Fruit fly (Drosophila melanogaster) whole organism, wandering third instar larva: ENCODE results near the gene ATPsynbetaL.

Experiments
- Abd-B ChIP-seq: fragments of >200 bp; optimal IDR thresholded peaks from 2 replicates; lab custom pipeline; 2017; ENCODE audit warnings: missing biosample characterization, missing genetic modification characterization
- CG32264 ChIP-seq: fragments of 200-800 bp; sonication (Bioruptor generic); optimal IDR thresholded peaks from 2 replicates; lab custom pipeline; 2016; ENCODE audit warnings: missing biosample characterization, missing genetic modification characterization
- CG9705 ChIP-seq: fragments of 200-800 bp; sonication (Bioruptor generic); optimal IDR thresholded peaks from 2 replicates; lab custom pipeline; 2018; ENCODE audit warnings: missing biosample characterization, mild to moderate bottlenecking, missing genetic modification characterization
- CrebA ChIP-seq: fragments of 200-800 bp; sonication (Bioruptor generic); optimal IDR thresholded peaks from 2 replicates; lab custom pipeline; 2016; ENCODE audit warnings: missing biosample characterization, mild to moderate bottlenecking, missing genetic modification characterization, borderline replicate concordance
- Dfd ChIP-seq: fragments of >200 bp; optimal IDR thresholded peaks from 2 replicates; lab custom pipeline; 2017; ENCODE audit warnings: missing biosample characterization, missing genetic modification characterization
- Dif ChIP-seq: fragments of 200-275, 200-300 bp; sonication (Bioruptor generic); optimal IDR thresholded peaks from 2 replicates; lab custom pipeline; 2018; ENCODE audit warnings: missing biosample characterization, missing genetic modification characterization; ENCODE audit not compliant: partially characterized antibody
- GATAd ChIP-seq: sonication (Bioruptor generic); optimal IDR thresholded peaks from 2 replicates; lab custom pipeline; 2016; ENCODE audit warnings: missing biosample characterization, missing genetic modification characterization
- HLH106 ChIP-seq: fragments of 200-800 bp; optimal IDR thresholded peaks from 3 replicates; lab custom pipeline; 2019; ENCODE audit warnings: missing biosample characterization, mild to moderate bottlenecking, missing genetic modification characterization, moderate library complexity
- Hnf4 ChIP-seq: fragments of 200-800 bp; sonication (Bioruptor generic); optimal IDR thresholded peaks from 2 replicates; lab custom pipeline; 2016; ENCODE audit warnings: missing biosample characterization, mild to moderate bottlenecking, missing genetic modification characterization
- Hr78 ChIP-seq: fragments of >200 bp; optimal IDR thresholded peaks from 2 replicates; lab custom pipeline; 2017; ENCODE audit warnings: missing biosample characterization, missing genetic modification characterization
- Hr83 ChIP-seq: fragments of 200-300 bp; sonication (Bioruptor generic); optimal IDR thresholded peaks from 2 replicates; lab custom pipeline; 2016; ENCODE audit warnings: missing biosample characterization, mild to moderate bottlenecking, missing genetic modification characterization, moderate library complexity; ENCODE audit not compliant: poor library complexity, severe bottlenecking
- Jra ChIP-seq: sonication (Bioruptor generic); optimal IDR thresholded peaks from 2 replicates; lab custom pipeline; 2016; ENCODE audit warnings: missing biosample characterization, missing genetic modification characterization
- Mio ChIP-seq: sonication (Bioruptor generic); optimal IDR thresholded peaks from 2 replicates; lab custom pipeline; 2016; ENCODE audit warnings: missing biosample characterization, missing genetic modification characterization
- Myc ChIP-seq: fragments of >200 bp; optimal IDR thresholded peaks from 2 replicates; lab custom pipeline; 2017
- N ChIP-seq: fragments of >200 bp; optimal IDR thresholded peaks from 2 replicates; lab custom pipeline; 2018; ENCODE audit warnings: missing biosample characterization, missing external identifiers, missing genetic modification characterization
- OdsH ChIP-seq: fragments of 200-800 bp; sonication (Bioruptor generic); optimal IDR thresholded peaks from 2 replicates; lab custom pipeline; 2016; ENCODE audit warnings: missing biosample characterization, mild to moderate bottlenecking, missing genetic modification characterization
- Rel ChIP-seq, 2 experiments: fragments of 200-800 bp; sonication (Bioruptor generic) in 1 of 2; optimal IDR thresholded peaks; 2 replicates in 1 of 2; 3 replicates in 1 of 2; lab custom pipeline; 2016 to 2019; ENCODE audit warnings: mild to moderate bottlenecking in 2 of 2, missing biosample characterization in 2 of 2, missing genetic modification characterization in 2 of 2, moderate library complexity in 1 of 2
- Sp1 ChIP-seq: fragments of 200-800 bp; sonication (Bioruptor generic); optimal IDR thresholded peaks from 3 replicates; lab custom pipeline; 2019; ENCODE audit warnings: missing biosample characterization, mild to moderate bottlenecking, missing genetic modification characterization, moderate library complexity
- Vsx2 ChIP-seq: fragments of 200-300, 225-300 bp; sonication (Bioruptor generic); optimal IDR thresholded peaks from 2 replicates; lab custom pipeline; 2018; ENCODE audit warnings: missing biosample characterization, missing genetic modification characterization; ENCODE audit not compliant: partially characterized antibody
- br ChIP-seq: fragments of 200-800 bp; sonication (Bioruptor generic); optimal IDR thresholded peaks from 2 replicates; lab custom pipeline; 2016; ENCODE audit warnings: missing biosample characterization, missing genetic modification characterization
- brk ChIP-seq: fragments of 200-800 bp; sonication (Bioruptor generic); optimal IDR thresholded peaks from 2 replicates; lab custom pipeline; 2016; ENCODE audit warnings: missing biosample characterization, mild to moderate bottlenecking, missing genetic modification characterization
- dl ChIP-seq, 2 experiments: fragments of 175-275, 200-275 bp in 1 of 2; fragments of 200-275 bp in 1 of 2; sonication (Bioruptor generic); optimal IDR thresholded peaks; lab custom pipeline; 2018; ENCODE audit warnings: mild to moderate bottlenecking in 2 of 2, missing biosample characterization in 2 of 2, missing genetic modification characterization in 2 of 2, moderate library complexity in 2 of 2; ENCODE audit not compliant: partially characterized antibody in 2 of 2, insufficient read depth in 1 of 2
- dmrt93B ChIP-seq: fragments of 200-800 bp; sonication (Bioruptor generic); optimal IDR thresholded peaks from 2 replicates; lab custom pipeline; 2018; ENCODE audit warnings: missing biosample characterization, mild to moderate bottlenecking, missing genetic modification characterization
- dsf ChIP-seq: sonication (Bioruptor generic); optimal IDR thresholded peaks from 2 replicates; lab custom pipeline; 2016; ENCODE audit warnings: missing biosample characterization, missing genetic modification characterization, borderline replicate concordance
- ey ChIP-seq: fragments of 200-800 bp; sonication (Bioruptor generic); optimal IDR thresholded peaks from 2 replicates; lab custom pipeline; 2016; ENCODE audit warnings: missing biosample characterization, missing genetic modification characterization
- foxo ChIP-seq, 2 experiments: fragments of 200-800 bp; sonication (Bioruptor generic); optimal IDR thresholded peaks; 2 replicates in 1 of 2; 3 replicates in 1 of 2; lab custom pipeline; 2016 to 2017; ENCODE audit warnings: missing biosample characterization in 2 of 2, missing genetic modification characterization in 2 of 2
- fru ChIP-seq: fragments of 200-800 bp; sonication (Bioruptor generic); optimal IDR thresholded peaks from 3 replicates; lab custom pipeline; 2016; ENCODE audit warnings: missing biosample characterization, mild to moderate bottlenecking, missing genetic modification characterization
- h ChIP-seq: fragments of 200-800 bp; sonication (Bioruptor generic); optimal IDR thresholded peaks from 3 replicates; lab custom pipeline; 2016; ENCODE audit warnings: missing biosample characterization, mild to moderate bottlenecking, missing genetic modification characterization
- jim ChIP-seq: fragments of 175-275, 200-325 bp; sonication (Bioruptor generic); optimal IDR thresholded peaks from 2 replicates; lab custom pipeline; 2016; ENCODE audit warnings: missing biosample characterization, mild to moderate bottlenecking, missing genetic modification characterization
- lola ChIP-seq: fragments of >200 bp; optimal IDR thresholded peaks from 2 replicates; lab custom pipeline; 2017; ENCODE audit warnings: missing biosample characterization, missing genetic modification characterization
- pan ChIP-seq: fragments of >200 bp; optimal IDR thresholded peaks from 2 replicates; lab custom pipeline; 2017
- psq ChIP-seq: fragments of 200-800 bp; sonication (Bioruptor generic); optimal IDR thresholded peaks from 3 replicates; lab custom pipeline; 2017; ENCODE audit warnings: missing biosample characterization, mild to moderate bottlenecking, missing genetic modification characterization, moderate library complexity
- rgr ChIP-seq: fragments of 200-800 bp; sonication (Bioruptor generic); optimal IDR thresholded peaks from 3 replicates; lab custom pipeline; 2016; ENCODE audit warnings: missing biosample characterization, mild to moderate bottlenecking, missing genetic modification characterization
- sage ChIP-seq: fragments of 200-800 bp; sonication (Bioruptor generic); optimal IDR thresholded peaks from 2 replicates; lab custom pipeline; 2016; ENCODE audit warnings: missing biosample characterization, mild to moderate bottlenecking, missing genetic modification characterization
- sv ChIP-seq: fragments of 200-800 bp; sonication (Bioruptor generic); optimal IDR thresholded peaks from 3 replicates; lab custom pipeline; 2016; ENCODE audit warnings: missing biosample characterization, missing genetic modification characterization
- tai ChIP-seq: sonication (Bioruptor generic); optimal IDR thresholded peaks from 2 replicates; lab custom pipeline; 2016; ENCODE audit warnings: missing biosample characterization, missing genetic modification characterization
- usp ChIP-seq: fragments of >200 bp; optimal IDR thresholded peaks from 2 replicates; lab custom pipeline; 2017; ENCODE audit warnings: missing biosample characterization, missing genetic modification characterization
- woc ChIP-seq: sonication (Bioruptor generic); optimal IDR thresholded peaks from 2 replicates; lab custom pipeline; 2016; ENCODE audit warnings: missing biosample characterization, mild to moderate bottlenecking, missing genetic modification characterization

Gene ATPsynbetaL

dm6 chr3L:16097393-16097884 is at the start of gene ATPsynbetaL, which contains the start of gene CG13074:
ATPsynbetaL (plus strand) TSS chr3L:16097834.
CG13074 (minus strand) TSS chr3L:16097493.
- TF ChIP-seq tai (GFP tag; lab: Kevin White, UChicago) (no peak), sv (no peak), Hnf4 (GFP tag; lab: Kevin White, UChicago) (no peak), CG32264 (GFP tag; lab: Kevin White, UChicago) (no peak), HLH106 (no peak), rgr (no peak), lola (no peak), fru (GFP tag; lab: Kevin White, UChicago) (no peak), Mio (no peak), Sp1 (GFP tag; lab: Kevin White, UChicago) (no peak)
- TF ChIP-seq, all 38 proteins: peak for 0

- no peak for TF ChIP-seq Dif (GFP tag; lab: Kevin White, UChicago)
- no peak for TF ChIP-seq Myc (lab: Kevin White, UChicago)
- peak; percentile 61 for TF ChIP-seq fru (GFP tag; lab: Kevin White, UChicago)
- TF ChIP-seq dsf = no peak
- TF ChIP-seq Rel (GFP tag; optimal IDR thresholded peaks at IDR 0.05; lab: Kevin White, UChicago) = no peak
- peak; percentile 22 for TF ChIP-seq Rel (tag; optimal IDR thresholded peaks at IDR 0.05; lab: Kevin White, UChicago)
- TF ChIP-seq GATAd (GFP tag; lab: Kevin White, UChicago) = no peak
- TF ChIP-seq CrebA (GFP tag; lab: Kevin White, UChicago) = no peak
- TF ChIP-seq HLH106 = peak; percentile 67
- peak; percentile 62 for TF ChIP-seq rgr
- peak; percentile 74 for TF ChIP-seq br (GFP tag; lab: Kevin White, UChicago)
- peak; percentile 60 for TF ChIP-seq Sp1 (GFP tag; lab: Kevin White, UChicago)
- peak in 1 of 2 experiments; percentile 75 for TF ChIP-seq foxo (GFP tag; optimal IDR thresholded peaks at IDR 0.05; lab: Kevin White, UChicago)
- TF ChIP-seq jim (GFP tag; lab: Kevin White, UChicago) = no peak
- peak; percentile 44 for TF ChIP-seq CG32264 (GFP tag; lab: Kevin White, UChicago)
- TF ChIP-seq tai (GFP tag; lab: Kevin White, UChicago) = no peak
- peak; percentile 13 for TF ChIP-seq dmrt93B (GFP tag; lab: Kevin White, UChicago)
- peak; percentile 75 for TF ChIP-seq h (GFP tag; lab: Kevin White, UChicago)
- no peak for TF ChIP-seq Hr78 (GFP tag; lab: Kevin White, UChicago)
- TF ChIP-seq Vsx2 (GFP tag; lab: Kevin White, UChicago) = no peak
- TF ChIP-seq lola = no peak
- TF ChIP-seq Hr83 (GFP tag; lab: Kevin White, UChicago) = no peak
- TF ChIP-seq ey (GFP tag; lab: Kevin White, UChicago) = peak; percentile 67
- no peak for TF ChIP-seq Mio
- TF ChIP-seq Abd-B (GFP tag; lab: Kevin White, UChicago) = no peak
- TF ChIP-seq sage (GFP tag; lab: Kevin White, UChicago) = no peak
- TF ChIP-seq sv = no peak
- TF ChIP-seq Hnf4 (GFP tag; lab: Kevin White, UChicago) = peak; percentile 54
- no peak for TF ChIP-seq dl (GFP tag; optimal IDR thresholded peaks at IDR 0.05; lab: Kevin White, UChicago; ENCODE audit: insufficient read depth in 1 of 2, partially characterized antibody in 2 of 2)
- TF ChIP-seq pan (lab: Kevin White, UChicago) = no peak
- peak; percentile 41 for TF ChIP-seq CG9705 (GFP tag; lab: Kevin White, UChicago)
- no peak for TF ChIP-seq Jra (GFP tag; lab: Kevin White, UChicago)
- peak; percentile 16 for TF ChIP-seq woc (GFP tag; lab: Kevin White, UChicago)
- TF ChIP-seq N (GFP tag; lab: Kevin White, UChicago) = no peak
- no peak for TF ChIP-seq Dfd
- peak; percentile 60 for TF ChIP-seq psq
- TF ChIP-seq brk (GFP tag; lab: Kevin White, UChicago) = no peak
- peak; percentile 42 for TF ChIP-seq OdsH (GFP tag; lab: Kevin White, UChicago)
- no peak for TF ChIP-seq usp (GFP tag; lab: Kevin White, UChicago)
Observed at dm6 chr3L:16048086-16048485, 49.5 kb upstream of the ATPsynbetaL start.
